Worm (Caenorhabditis elegans): ENCODE results near the gene ltd-1.

- TF ChIP-seq ceh-13 (GFP tag; optimal IDR thresholded peaks at IDR 0.05) (no peak), ama-1 (optimal IDR thresholded peaks at IDR 0.05) (no peak), flt-1 (GFP tag; IDR thresholded peaks at IDR 0.05) (no peak), hmg-4 (GFP tag; optimal IDR thresholded peaks at IDR 0.05) (no peak), ets-7 (tag; optimal IDR thresholded peaks at IDR 0.05) (peak; percentile 14), B0310.2 (tag; optimal IDR thresholded peaks at IDR 0.05) (no peak), scrt-1 (GFP tag; IDR thresholded peaks at IDR 0.05) (0 out of 2 replicates have a peak, but pooled peaks have one; percentile 23), sea-1 (GFP tag; conservative IDR thresholded peaks at IDR 0.05) (no peak), hnd-1 (tag; optimal IDR thresholded peaks at IDR 0.05) (no peak), ceh-36 (tag; optimal IDR thresholded peaks at IDR 0.05) (no peak), tbx-37 (GFP tag; conservative IDR thresholded peaks at IDR 0.05) (no peak), tra-4 (tag; optimal IDR thresholded peaks at IDR 0.05) (no peak), pes-1 (GFP tag; IDR thresholded peaks at IDR 0.05) (no peak)
Measured at ce11 chrII:8062334-8062791, 30.2 kb downstream of the ltd-1 start, which contains the start of gene ufd-2.
